Worm (Caenorhabditis elegans): ENCODE measurements around the gene gcy-21.
"Not testable (repeated sequence)": the region's sequence is repeated elsewhere in the genome, so short reads cannot be mapped to it uniquely, and the experiment has no call there.

gcy-21 gene

ce11 chrII:2684208-2684607, 24.7 kb downstream of the gcy-21 start, which contains the start of gene ceh-87:
TSS of gene ceh-87 (minus strand) at chrII:2684308.
- TF ChIP-seq ztf-23 (GFP tag; IDR thresholded peaks at IDR 0.05) (no peak), klf-2 (GFP tag; conservative IDR thresholded peaks at IDR 0.05) (no peak), med-1 (GFP tag; optimal IDR thresholded peaks at IDR 0.05; ENCODE audit: insufficient read depth) (no peak), T22C8.4 (GFP tag; IDR thresholded peaks at IDR 0.05) (no peak), flt-1 (GFP tag; IDR thresholded peaks at IDR 0.05) (no peak), tab-1 (GFP tag; IDR thresholded peaks at IDR 0.05) (no peak), cog-1 (tag; optimal IDR thresholded peaks at IDR 0.05) (no peak), ref-1 (GFP tag; conservative IDR thresholded peaks at IDR 0.05) (no peak), ztf-29 (GFP tag; IDR thresholded peaks at IDR 0.05) (no peak)

- TF ChIP-seq flt-1 (GFP tag; IDR thresholded peaks at IDR 0.05) = no peak
- TF ChIP-seq ref-1 (GFP tag; conservative IDR thresholded peaks at IDR 0.05) = no peak
- TF ChIP-seq T22C8.4 (GFP tag; IDR thresholded peaks at IDR 0.05) = no peak
- TF ChIP-seq cog-1 (tag; optimal IDR thresholded peaks at IDR 0.05) = no peak
- TF ChIP-seq ztf-23 (GFP tag; IDR thresholded peaks at IDR 0.05) = no peak
- TF ChIP-seq klf-2 (GFP tag; conservative IDR thresholded peaks at IDR 0.05) = no peak
- TF ChIP-seq med-1 (GFP tag; optimal IDR thresholded peaks at IDR 0.05; ENCODE audit: insufficient read depth) = no peak
- no peak for TF ChIP-seq tab-1 (GFP tag; IDR thresholded peaks at IDR 0.05)
- TF ChIP-seq ztf-29 (GFP tag; IDR thresholded peaks at IDR 0.05) = no peak
Observed at ce11 chrII:2684783-2685182, 25.3 kb downstream of the gcy-21 start.

- TF ChIP-seq flt-1 (GFP tag; IDR thresholded peaks at IDR 0.05) = no peak
- no peak for TF ChIP-seq ref-1 (GFP tag; conservative IDR thresholded peaks at IDR 0.05)
- TF ChIP-seq ztf-29 (GFP tag; IDR thresholded peaks at IDR 0.05) = no peak
- no peak for TF ChIP-seq ztf-23 (GFP tag; IDR thresholded peaks at IDR 0.05)
- no peak for TF ChIP-seq T22C8.4 (GFP tag; IDR thresholded peaks at IDR 0.05)
- TF ChIP-seq cog-1 (tag; optimal IDR thresholded peaks at IDR 0.05) = no peak
- TF ChIP-seq tab-1 (GFP tag; IDR thresholded peaks at IDR 0.05) = no peak
- TF ChIP-seq med-1 (GFP tag; optimal IDR thresholded peaks at IDR 0.05; ENCODE audit: insufficient read depth) = no peak
- no peak for TF ChIP-seq klf-2 (GFP tag; conservative IDR thresholded peaks at IDR 0.05)
Observed at ce11 chrII:2686985-2687675, 27.7 kb downstream of the gcy-21 start, which contains the start of the genes sup-9 and nspf-1. TSS of gene sup-9 (minus strand) at chrII:2687027. TSS of gene nspf-1 (plus strand) at chrII:2687625.

ce11 chrII:2688616-2689015, 29.2 kb downstream of the gcy-21 start, which contains the start of gene nspf-2:
TSS of gene nspf-2 (plus strand) at chrII:2688916.
- TF ChIP-seq ztf-29, ztf-23, flt-1 (GFP tag; IDR thresholded peaks at IDR 0.05): not testable (repeated sequence)

- TF ChIP-seq tab-1 (GFP tag; IDR thresholded peaks at IDR 0.05) = no peak
- no peak for TF ChIP-seq flt-1 (GFP tag; IDR thresholded peaks at IDR 0.05)
- TF ChIP-seq med-1 (GFP tag; optimal IDR thresholded peaks at IDR 0.05; ENCODE audit: insufficient read depth) = no peak
- no peak for TF ChIP-seq ztf-29 (GFP tag; IDR thresholded peaks at IDR 0.05)
- TF ChIP-seq cog-1 (tag; optimal IDR thresholded peaks at IDR 0.05) = no peak
- no peak for TF ChIP-seq ref-1 (GFP tag; conservative IDR thresholded peaks at IDR 0.05)
- TF ChIP-seq klf-2 (GFP tag; conservative IDR thresholded peaks at IDR 0.05) = no peak
Observed at ce11 chrII:2690080-2690479, 30.6 kb downstream of the gcy-21 start, which contains the start of gene nspf-3. TSS of gene nspf-3 (minus strand) at chrII:2690180.

ce11 chrII:2692476-2692875, 33.0 kb downstream of the gcy-21 start, which contains the start of gene set-11:
TSS of gene set-11 (minus strand) at chrII:2692576.
- TF ChIP-seq ref-1 (GFP tag; conservative IDR thresholded peaks at IDR 0.05) (no peak), flt-1 (GFP tag; IDR thresholded peaks at IDR 0.05) (no peak), klf-2 (GFP tag; conservative IDR thresholded peaks at IDR 0.05) (no peak), med-1 (GFP tag; optimal IDR thresholded peaks at IDR 0.05; ENCODE audit: insufficient read depth) (no peak), ztf-29 (GFP tag; IDR thresholded peaks at IDR 0.05) (no peak), ztf-23 (GFP tag; IDR thresholded peaks at IDR 0.05) (no peak), T22C8.4 (GFP tag; IDR thresholded peaks at IDR 0.05) (no peak), tab-1 (GFP tag; IDR thresholded peaks at IDR 0.05) (no peak), cog-1 (tag; optimal IDR thresholded peaks at IDR 0.05) (no peak)

ce11 chrII:2695079-2695478, 35.6 kb downstream of the gcy-21 start:
- TF ChIP-seq T22C8.4 (GFP tag; IDR thresholded peaks at IDR 0.05) (no peak), ztf-29 (GFP tag; IDR thresholded peaks at IDR 0.05) (no peak), med-1 (GFP tag; optimal IDR thresholded peaks at IDR 0.05; ENCODE audit: insufficient read depth) (no peak), tab-1 (GFP tag; IDR thresholded peaks at IDR 0.05) (no peak), flt-1 (GFP tag; IDR thresholded peaks at IDR 0.05) (no peak), klf-2 (GFP tag; conservative IDR thresholded peaks at IDR 0.05) (no peak), ztf-23 (GFP tag; IDR thresholded peaks at IDR 0.05) (no peak), ref-1 (GFP tag; conservative IDR thresholded peaks at IDR 0.05) (no peak), cog-1 (tag; optimal IDR thresholded peaks at IDR 0.05) (no peak)

ce11 chrII:2698378-2698777, 38.9 kb downstream of the gcy-21 start, which contains the start of gene sri-62:
TSS of gene sri-62 (minus strand) at chrII:2698478.
- TF ChIP-seq klf-2 (GFP tag; conservative IDR thresholded peaks at IDR 0.05) (no peak), T22C8.4 (GFP tag; IDR thresholded peaks at IDR 0.05) (no peak), med-1 (GFP tag; optimal IDR thresholded peaks at IDR 0.05; ENCODE audit: insufficient read depth) (no peak), cog-1 (tag; optimal IDR thresholded peaks at IDR 0.05) (no peak), tab-1 (GFP tag; IDR thresholded peaks at IDR 0.05) (no peak), flt-1 (GFP tag; IDR thresholded peaks at IDR 0.05) (no peak), ztf-29 (GFP tag; IDR thresholded peaks at IDR 0.05) (no peak), ref-1 (GFP tag; conservative IDR thresholded peaks at IDR 0.05) (no peak), ztf-23 (GFP tag; IDR thresholded peaks at IDR 0.05) (no peak)

ce11 chrII:2700229-2700628, 40.8 kb downstream of the gcy-21 start, which contains the start of gene sri-61:
TSS of gene sri-61 (minus strand) at chrII:2700329.
- TF ChIP-seq med-1 (GFP tag; optimal IDR thresholded peaks at IDR 0.05; ENCODE audit: insufficient read depth) = no peak
- no peak for TF ChIP-seq ztf-23 (GFP tag; IDR thresholded peaks at IDR 0.05)
- TF ChIP-seq flt-1 (GFP tag; IDR thresholded peaks at IDR 0.05) = no peak
- TF ChIP-seq klf-2 (GFP tag; conservative IDR thresholded peaks at IDR 0.05) = no peak
- TF ChIP-seq tab-1 (GFP tag; IDR thresholded peaks at IDR 0.05) = no peak
- no peak for TF ChIP-seq ref-1 (GFP tag; conservative IDR thresholded peaks at IDR 0.05)
- no peak for TF ChIP-seq T22C8.4 (GFP tag; IDR thresholded peaks at IDR 0.05)
- TF ChIP-seq ztf-29 (GFP tag; IDR thresholded peaks at IDR 0.05) = no peak
- TF ChIP-seq cog-1 (tag; optimal IDR thresholded peaks at IDR 0.05) = no peak

Measured in whole organism, midembryonic.